Worm (Caenorhabditis elegans) whole organism, early embryonic: ENCODE measurements around the gene tag-241.

Source experiments
- F13C5.2 ChIP-seq: sonication (generic microtip); optimal IDR thresholded peaks from 2 replicates; lab custom pipeline; 2017; ENCODE audit warnings: mild to moderate bottlenecking, missing genetic modification characterization, inconsistent platforms, missing compliant biosample characterization
- aly-1 ChIP-seq: sonication (generic microtip); optimal IDR thresholded peaks from 2 replicates; lab custom pipeline; 2016; ENCODE audit warnings: missing genetic modification characterization, missing compliant biosample characterization
- ama-1 ChIP-seq: fragments of 150-350 bp; optimal IDR thresholded peaks from 2 replicates; lab custom pipeline; 2014
- flt-1 ChIP-seq: fragments of 200-800 bp; sonication (Bioruptor generic); IDR thresholded peaks from 2 replicates; pipeline ENCODE4 v1.3.6; 2022; ENCODE audit warnings: missing genetic modification characterization, missing compliant biosample characterization
- hmbx-1 ChIP-seq: sonication (generic microtip); optimal IDR thresholded peaks from 2 replicates; lab custom pipeline; 2016; ENCODE audit warnings: mild to moderate bottlenecking, missing genetic modification characterization, missing compliant biosample characterization
- hmg-4 ChIP-seq: fragments of 200-800 bp; sonication (Bioruptor generic); optimal IDR thresholded peaks from 2 replicates; lab custom pipeline; 2018; ENCODE audit warnings: mild to moderate bottlenecking, missing genetic modification characterization, missing compliant biosample characterization
- hnd-1 ChIP-seq: sonication (generic microtip); optimal IDR thresholded peaks from 2 replicates; lab custom pipeline; 2016; ENCODE audit warnings: missing genetic modification characterization, missing compliant biosample characterization
- pes-1 ChIP-seq: fragments of 200-800 bp; sonication (Bioruptor generic); IDR thresholded peaks from 2 replicates; pipeline ENCODE4 v1.3.6; 2022; ENCODE audit warnings: missing genetic modification reagents, missing genetic modification characterization, missing compliant biosample characterization
- scrt-1 ChIP-seq: fragments of 200-800 bp; sonication (Bioruptor generic); IDR thresholded peaks from 2 replicates; pipeline ENCODE4 v1.3.6; 2022; ENCODE audit warnings: missing genetic modification characterization, missing compliant biosample characterization
- sea-1 ChIP-seq: fragments of 200-800 bp; sonication (Bioruptor generic); conservative IDR thresholded peaks from 2 replicates; pipeline ENCODE4 v1.3.6; 2022; ENCODE audit warnings: missing genetic modification characterization, missing compliant biosample characterization
- tbx-11 ChIP-seq: fragments of 200-800 bp; sonication (Bioruptor generic); IDR thresholded peaks from 2 replicates; pipeline ENCODE4 v1.3.6; 2022; ENCODE audit warnings: missing genetic modification characterization, missing compliant biosample characterization
- tbx-37 ChIP-seq: fragments of 200-800 bp; sonication (Bioruptor generic); conservative IDR thresholded peaks from 2 replicates; pipeline ENCODE4 v1.3.6; 2022; ENCODE audit warnings: missing genetic modification reagents, missing genetic modification characterization, missing compliant biosample characterization
- tra-4 ChIP-seq: sonication (generic microtip); optimal IDR thresholded peaks from 2 replicates; lab custom pipeline; 2017; ENCODE audit warnings: missing genetic modification characterization, missing compliant biosample characterization

- TF ChIP-seq ama-1 (lab: Kevin White, UChicago) (no peak), tbx-11 (no peak), aly-1 (tag; lab: Kevin White, UChicago) (no peak), hmg-4 (GFP tag; lab: Kevin White, UChicago) (no peak), pes-1 (GFP tag; lab: Robert Waterston, UW) (no peak), hmbx-1 (tag; lab: Kevin White, UChicago) (no peak), tbx-37 (GFP tag; lab: Robert Waterston, UW) (no peak), sea-1 (GFP tag; lab: Robert Waterston, UW) (no peak), F13C5.2 (tag; lab: Kevin White, UChicago) (no peak), flt-1 (no peak), tra-4 (tag; lab: Kevin White, UChicago) (no peak), scrt-1 (no peak), hnd-1 (tag; lab: Kevin White, UChicago) (no peak)
Measured at ce11 chrX:11856214-11856613, 32.4 kb downstream of the tag-241 start.
